Worm (Caenorhabditis elegans) whole organism, young adult: Measurements from ENCODE around the gene T20B12.3.

Experiments used
- B0035.1 ChIP-seq: sonication (generic microtip); optimal IDR thresholded peaks from 2 replicates; lab custom pipeline; 2016; ENCODE audit warnings: missing genetic modification characterization, mild to moderate bottlenecking, missing compliant biosample characterization, missing genotype, missing genetic modification reagents
- B0336.3 ChIP-seq: fragments of 200-800 bp; sonication (Bioruptor generic); IDR thresholded peaks from 2 replicates; pipeline ENCODE4 v1.3.6; 2022; ENCODE audit warnings: missing genetic modification characterization, missing compliant biosample characterization
- F39B2.1 ChIP-seq: fragments of 200-800 bp; sonication (Bioruptor generic); IDR thresholded peaks from 2 replicates; pipeline ENCODE4 v1.3.6; 2022; ENCODE audit warnings: missing genetic modification reagents, missing genetic modification characterization, missing compliant biosample characterization
- Y95B8A.8 ChIP-seq: fragments of 200-800 bp; sonication (Bioruptor generic); IDR thresholded peaks from 2 replicates; pipeline ENCODE4 v1.3.6; 2022; ENCODE audit warnings: missing genetic modification reagents, missing genetic modification characterization, missing compliant biosample characterization
- egrh-3 ChIP-seq: fragments of 200-800 bp; sonication (Bioruptor generic); IDR thresholded peaks from 2 replicates; pipeline ENCODE4 v1.3.6; 2022; ENCODE audit warnings: missing genetic modification reagents, missing genetic modification characterization, missing compliant biosample characterization
- ekl-4 ChIP-seq: fragments of 200-800 bp; sonication (Bioruptor generic); IDR thresholded peaks from 2 replicates; pipeline ENCODE4 v1.3.6; 2022; ENCODE audit warnings: missing genetic modification reagents, missing genetic modification characterization, missing compliant biosample characterization
- hmg-20 ChIP-seq: fragments of 200-800 bp; sonication (Bioruptor generic); IDR thresholded peaks from 2 replicates; pipeline ENCODE4 v1.3.6; 2022; ENCODE audit warnings: missing genetic modification reagents, missing genetic modification characterization, missing compliant biosample characterization
- lsy-27 ChIP-seq: sonication (generic microtip); optimal IDR thresholded peaks from 2 replicates; lab custom pipeline; 2017; ENCODE audit warnings: missing genetic modification characterization, mild to moderate bottlenecking, missing compliant biosample characterization, antibody characterized with exemption, missing genotype, borderline replicate concordance; ENCODE audit not compliant: insufficient read depth
- madf-6 ChIP-seq: fragments of 200-800 bp; sonication (Bioruptor generic); IDR thresholded peaks from 2 replicates; pipeline ENCODE4 v1.3.6; 2022; ENCODE audit warnings: missing genetic modification reagents, missing genetic modification characterization, missing compliant biosample characterization
- nfya-1 ChIP-seq: sonication (generic microtip); optimal IDR thresholded peaks from 2 replicates; lab custom pipeline; 2017; ENCODE audit warnings: antibody characterized with exemption, missing compliant biosample characterization, missing genetic modification characterization, borderline replicate concordance; ENCODE audit not compliant: insufficient read depth
- pha-4 ChIP-seq: fragments of 150-350 bp; sonication (generic microtip); optimal IDR thresholded peaks from 2 replicates; lab custom pipeline; 2014; ENCODE audit warnings: missing biosample characterization, missing genetic modification reagents, missing genetic modification characterization
- rec-8 ChIP-seq, 2 experiments: sonication (generic microtip); optimal IDR thresholded peaks; 2 replicates each; lab custom pipeline; 2016; ENCODE audit warnings: mild to moderate bottlenecking in 2 of 2, missing genetic modification characterization in 2 of 2, missing genetic modification reagents in 2 of 2, missing genotype in 2 of 2, missing biosample characterization in 1 of 2, missing compliant biosample characterization in 1 of 2, moderate library complexity in 1 of 2
- rpc-1 ChIP-seq, 2 experiments: fragments of 150-350 bp in 1 of 2; sonication (generic microtip) in 1 of 2; optimal IDR thresholded peaks; 2 replicates each; lab custom pipeline; 2014 to 2018; ENCODE audit warnings: missing biosample characterization in 1 of 2, missing genetic modification characterization in 1 of 2, missing genetic modification reagents in 1 of 2, missing genotype in 1 of 2
- snpc-3.4 ChIP-seq: sonication (generic microtip); optimal IDR thresholded peaks from 2 replicates; lab custom pipeline; 2017; ENCODE audit warnings: missing genetic modification characterization, mild to moderate bottlenecking, missing compliant biosample characterization, antibody characterized with exemption, moderate library complexity, missing genotype, missing genetic modification reagents

ce11 chrIII:7336214-7336613 lies 45.7 kb upstream of the T20B12.3 start, which contains the start of gene gsp-2:
- peak; percentile 60; the same call in 1 of the 2 replicates for TF ChIP-seq egrh-3 (GFP tag; lab: Robert Waterston, UW)
- TF ChIP-seq hmg-20 (GFP tag; lab: Robert Waterston, UW): no peak
- TF ChIP-seq ekl-4 (GFP tag; lab: Robert Waterston, UW): no peak
- TF ChIP-seq nfya-1 (tag; lab: Kevin White, UChicago): no peak
- no peak for TF ChIP-seq rpc-1 (optimal IDR thresholded peaks at IDR 0.05; lab: Kevin White, UChicago)
- TF ChIP-seq rpc-1 (tag; optimal IDR thresholded peaks at IDR 0.05; lab: Kevin White, UChicago): no peak
- TF ChIP-seq F39B2.1 (GFP tag; lab: Robert Waterston, UW): no peak
- TF ChIP-seq pha-4 (tag; lab: Kevin White, UChicago): peak; percentile 3
- peak; percentile 43 for TF ChIP-seq snpc-3.4
- peak; percentile 71; the same call in 1 of the 2 replicates for TF ChIP-seq madf-6 (GFP tag; lab: Robert Waterston, UW)
- TF ChIP-seq B0035.1 (tag; lab: Kevin White, UChicago): no peak
- peak; percentile 26 for TF ChIP-seq lsy-27 (tag; lab: Kevin White, UChicago)
- peak; percentile 28; the same call in 1 of the 2 replicates for TF ChIP-seq B0336.3 (GFP tag; lab: Robert Waterston, UW)
- no peak for TF ChIP-seq rec-8 (tag; optimal IDR thresholded peaks at IDR 0.05; lab: Kevin White, UChicago)
- TF ChIP-seq Y95B8A.8 (GFP tag; lab: Robert Waterston, UW): 0 out of 2 replicates have a peak, but pooled peaks have one; percentile 39
